Fruit fly (Drosophila melanogaster): Measurements from ENCODE around the gene rg.

DNA sequence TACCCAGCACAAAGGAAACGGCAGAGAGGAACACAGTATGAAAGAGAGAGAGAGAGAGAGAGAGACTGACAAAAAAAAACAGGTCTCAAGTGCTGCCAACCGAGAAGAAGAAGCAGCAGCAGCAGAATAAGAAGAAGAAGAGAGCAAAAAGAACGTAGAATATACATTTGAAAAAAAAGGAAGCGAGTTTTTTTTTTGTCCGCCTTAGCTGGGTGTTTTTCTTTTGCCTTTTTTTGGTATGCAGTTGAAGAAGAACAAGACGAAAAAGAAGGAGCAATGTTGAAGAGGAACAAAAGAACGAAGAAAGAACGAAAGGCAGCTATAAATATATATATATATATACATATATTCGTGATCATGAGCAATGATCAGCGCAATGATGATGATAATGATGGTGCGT, 32.6 kb upstream of the rg start:
- TF ChIP-seq CG8301 (tag; optimal IDR thresholded peaks at IDR 0.05) (peak; percentile 55), D1 (tag; optimal IDR thresholded peaks at IDR 0.05) (peak; percentile 65), CG14655 (GFP tag; optimal IDR thresholded peaks at IDR 0.05) (peak; percentile 67), EcR (GFP tag; optimal IDR thresholded peaks at IDR 0.05) (peak; percentile 69), gl (tag; optimal IDR thresholded peaks at IDR 0.05) (peak; percentile 94), CG8159 (tag; optimal IDR thresholded peaks at IDR 0.05) (peak; percentile 75), CG15710 (tag; optimal IDR thresholded peaks at IDR 0.05) (peak; percentile 78)
